Fruit fly (Drosophila melanogaster): ENCODE measurements around the gene vls.

vls gene

dm6 chr2L:20066233-20066650 is 763 bp upstream of the vls start, which contains the start of gene bwa (continued):
- TF ChIP-seq Hr51 (GFP tag; optimal IDR thresholded peaks at IDR 0.05) = no peak
- TF ChIP-seq slp2 (GFP tag; optimal IDR thresholded peaks at IDR 0.05) = no peak
- no peak for TF ChIP-seq Vsx1 (GFP tag; optimal IDR thresholded peaks at IDR 0.05)
- no peak for TF ChIP-seq cas (GFP tag; IDR thresholded peaks at IDR 0.05)
- TF ChIP-seq CG34376 (GFP tag; optimal IDR thresholded peaks at IDR 0.05) = peak; percentile 10
- no peak for TF ChIP-seq HLH3B (GFP tag; IDR thresholded peaks at IDR 0.05)
- no peak for TF ChIP-seq Usf (GFP tag; optimal IDR thresholded peaks at IDR 0.05)
- TF ChIP-seq CG1603 (tag; optimal IDR thresholded peaks at IDR 0.05) = peak; percentile 60
- peak; percentile 59 for TF ChIP-seq sens (GFP tag)
- no peak for TF ChIP-seq CG10366 (GFP tag; IDR thresholded peaks at IDR 0.05)
- no peak for TF ChIP-seq CG14667 (GFP tag; IDR thresholded peaks at IDR 0.05)
- no peak for TF ChIP-seq slbo (GFP tag; IDR thresholded peaks at IDR 0.05)
- TF ChIP-seq lola (GFP tag; optimal IDR thresholded peaks at IDR 0.05) = no peak
- TF ChIP-seq maf-S (GFP tag; optimal IDR thresholded peaks at IDR 0.05) = no peak
- no peak for TF ChIP-seq Sox102F (GFP tag; optimal IDR thresholded peaks at IDR 0.05)
- no peak for TF ChIP-seq CG17359 (tag; optimal IDR thresholded peaks at IDR 0.05)
- TF ChIP-seq sim (GFP tag; IDR thresholded peaks at IDR 0.05) = no peak
- TF ChIP-seq chinmo (GFP tag; IDR thresholded peaks at IDR 0.05; ENCODE audit: partially characterized antibody) = 0 out of 4 replicates have a peak, but pooled peaks have one; percentile 45
- peak; percentile 59 for TF ChIP-seq phol (tag; optimal IDR thresholded peaks at IDR 0.05)
- TF ChIP-seq CG6254 (GFP tag; optimal IDR thresholded peaks at IDR 0.05) = no peak
- TF ChIP-seq hb (GFP tag; IDR thresholded peaks at IDR 0.05; ENCODE audit: partially characterized antibody) = no peak
- no peak for TF ChIP-seq CG16863 (GFP tag; optimal IDR thresholded peaks at IDR 0.05)
- TF ChIP-seq CG7745 (tag; optimal IDR thresholded peaks at IDR 0.05) = no peak
- no peak for TF ChIP-seq Awh (GFP tag; IDR thresholded peaks at IDR 0.05)
- TF ChIP-seq hkb (optimal IDR thresholded peaks at IDR 0.05) = no peak
- TF ChIP-seq hkb (GFP tag; IDR thresholded peaks at IDR 0.05) = peak; percentile 29; the same call in 1 of the 2 replicates
- no peak for TF ChIP-seq CG2199 (GFP tag; IDR thresholded peaks at IDR 0.05)
- TF ChIP-seq ab (GFP tag; optimal IDR thresholded peaks at IDR 0.05) = no peak
- TF ChIP-seq CG13287 (GFP tag; IDR thresholded peaks at IDR 0.05; ENCODE audit: partially characterized antibody) = peak; percentile 4; the same call in 1 of the 2 replicates
- no peak for TF ChIP-seq onecut (GFP tag; IDR thresholded peaks at IDR 0.05)
- no peak for TF ChIP-seq dati (GFP tag; IDR thresholded peaks at IDR 0.05)
- TF ChIP-seq Dll (GFP tag; IDR thresholded peaks at IDR 0.05; ENCODE audit: partially characterized antibody) = peak; percentile 16; the same call in 1 of the 4 replicates
- TF ChIP-seq nau (GFP tag; optimal IDR thresholded peaks at IDR 0.05) = no peak
- TF ChIP-seq CG8478 (optimal IDR thresholded peaks at IDR 0.05) = no peak
- no peak; the same call in 2 of the 3 replicates for TF ChIP-seq row (GFP tag; IDR thresholded peaks at IDR 0.05)
- TF ChIP-seq CG17328 (GFP tag; IDR thresholded peaks at IDR 0.05) = peak; percentile 24; the same call in 1 of the 2 replicates
- no peak for TF ChIP-seq org-1 (GFP tag; optimal IDR thresholded peaks at IDR 0.05)
- TF ChIP-seq az2 (GFP tag; optimal IDR thresholded peaks at IDR 0.05) = no peak
- no peak for TF ChIP-seq CG6654 (GFP tag; optimal IDR thresholded peaks at IDR 0.05)
- no peak for TF ChIP-seq NC2β (GFP tag; optimal IDR thresholded peaks at IDR 0.05)
- peak; percentile 25 for TF ChIP-seq nmo (GFP tag; optimal IDR thresholded peaks at IDR 0.05)
- TF ChIP-seq gt (GFP tag; IDR thresholded peaks at IDR 0.05) = no peak
- no peak for TF ChIP-seq Rx (GFP tag; IDR thresholded peaks at IDR 0.05)
- peak; percentile 28 for TF ChIP-seq YL-1 (GFP tag; optimal IDR thresholded peaks at IDR 0.05)
- TF ChIP-seq klu (GFP tag; IDR thresholded peaks at IDR 0.05) = no peak
- no peak for TF ChIP-seq Eip74EF (GFP tag; optimal IDR thresholded peaks at IDR 0.05)
- TF ChIP-seq CG11560 (tag; IDR thresholded peaks at IDR 0.05) = no peak
- TF ChIP-seq CG15011 (GFP tag; optimal IDR thresholded peaks at IDR 0.05) = no peak
- TF ChIP-seq CG9932 (GFP tag; IDR thresholded peaks at IDR 0.05) = no peak
- peak; percentile 78 for TF ChIP-seq CoRest (tag; optimal IDR thresholded peaks at IDR 0.05)
- TF ChIP-seq esg (GFP tag; conservative IDR thresholded peaks at IDR 0.05) = no peak
- no peak for TF ChIP-seq trem (tag; optimal IDR thresholded peaks at IDR 0.05)

Measured in whole organism, embryonic.